Worm (Caenorhabditis elegans): ENCODE data around the gene W03C9.8.

The W03C9.8 gene

DNA sequence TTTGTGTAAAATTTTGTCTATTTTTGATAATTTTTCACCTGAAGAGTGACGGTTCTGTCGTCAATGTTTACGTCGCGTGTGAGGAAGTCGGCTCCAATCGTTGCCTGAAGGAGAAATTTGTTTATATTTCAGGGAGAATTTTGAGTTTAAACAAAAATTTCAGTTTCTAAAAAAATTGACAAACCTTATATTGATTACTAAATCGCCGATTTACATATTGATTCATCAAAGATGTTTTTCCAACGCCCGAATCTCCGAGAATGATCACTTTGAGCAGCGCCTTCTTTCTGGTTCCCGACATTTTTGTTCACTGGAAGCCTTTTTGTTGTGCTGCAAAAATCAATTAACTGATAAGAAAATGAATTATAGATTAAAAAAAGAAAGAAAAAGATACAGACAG is 18.0 kb downstream of the W03C9.8 start, which contains the start of gene rab-7 (continued):
- TF ChIP-seq pax-3 (tag; optimal IDR thresholded peaks at IDR 0.05) (no peak), egl-13 (tag; optimal IDR thresholded peaks at IDR 0.05) (no peak), nhr-76 (tag; optimal IDR thresholded peaks at IDR 0.05) (no peak), nhr-47 (tag; optimal IDR thresholded peaks at IDR 0.05) (peak; percentile 10), nhr-84 (tag; optimal IDR thresholded peaks at IDR 0.05) (no peak), C16A3.4 (tag; optimal IDR thresholded peaks at IDR 0.05) (no peak), hlh-17 (GFP tag; optimal IDR thresholded peaks at IDR 0.05; ENCODE audit: borderline replicate concordance) (no peak), nhr-28 (tag; optimal IDR thresholded peaks at IDR 0.05) (no peak), irx-1 (tag; optimal IDR thresholded peaks at IDR 0.05) (no peak), ceh-82 (tag; optimal IDR thresholded peaks at IDR 0.05) (no peak), xbp-1 (tag; optimal IDR thresholded peaks at IDR 0.05) (no peak), nhr-237 (tag; optimal IDR thresholded peaks at IDR 0.05) (no peak), dpl-1 (GFP tag; optimal IDR thresholded peaks at IDR 0.05) (no peak), hlh-4 (tag; optimal IDR thresholded peaks at IDR 0.05) (no peak), ama-1 (optimal IDR thresholded peaks at IDR 0.05) (peak; percentile 73), elt-2 (tag; optimal IDR thresholded peaks at IDR 0.05) (peak; percentile 54), sup-37 (GFP tag; optimal IDR thresholded peaks at IDR 0.05) (no peak), mep-1 (tag; optimal IDR thresholded peaks at IDR 0.05) (no peak), jun-1 (tag; optimal IDR thresholded peaks at IDR 0.05) (no peak), egl-27 (tag; optimal IDR thresholded peaks at IDR 0.05) (no peak), lsy-2 (tag; optimal IDR thresholded peaks at IDR 0.05) (peak in 1 of 2 experiments; percentile 2), snpc-4 (tag; optimal IDR thresholded peaks at IDR 0.05) (no peak), ceh-88 (GFP tag; IDR thresholded peaks at IDR 0.05) (no peak)

DNA sequence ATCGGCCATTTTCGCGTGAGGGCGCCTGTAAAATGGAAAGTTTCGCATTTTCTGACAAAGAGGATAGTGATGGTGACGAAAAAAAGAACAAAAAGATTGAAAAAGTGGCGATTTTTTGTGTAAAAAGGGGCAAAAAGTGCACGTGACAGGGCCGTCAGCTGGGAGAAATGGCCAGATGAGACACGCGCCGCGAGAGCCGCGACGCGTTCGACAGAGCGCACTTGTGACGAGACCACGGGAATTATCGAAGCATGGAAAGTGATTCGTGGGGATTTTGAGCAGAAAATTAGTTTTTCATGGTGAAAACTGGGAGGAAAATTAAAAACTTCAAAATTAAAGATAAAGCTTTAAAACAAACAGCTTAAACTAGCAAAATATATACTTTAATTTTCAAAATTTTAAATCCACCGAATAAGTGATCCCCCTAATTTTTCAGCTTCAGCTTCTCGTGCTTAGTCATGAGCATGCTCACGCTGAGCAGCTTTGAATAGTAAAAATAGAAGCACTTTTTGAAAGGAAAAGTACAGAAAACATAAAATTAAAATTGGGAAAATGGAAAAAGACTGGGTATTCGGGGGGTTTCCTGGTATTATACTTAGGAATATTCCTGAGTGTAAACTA is 19.1 kb downstream of the W03C9.8 start, which contains the start of gene W03C9.5:
TSS of gene W03C9.5 (minus strand) at position 38 of the 621 bp plus-strand sequence.
- TF ChIP-seq unc-130 (tag; optimal IDR thresholded peaks at IDR 0.05) (peak; percentile 87), aly-2 (tag; optimal IDR thresholded peaks at IDR 0.05) (peak; percentile 68), hpl-2 (GFP tag; optimal IDR thresholded peaks at IDR 0.05) (peak; percentile 82), lir-3 (tag; optimal IDR thresholded peaks at IDR 0.05; ENCODE audit: poor library complexity) (peak; percentile 94), ets-5 (GFP tag; IDR thresholded peaks at IDR 0.05) (no peak), lin-35 (GFP tag; optimal IDR thresholded peaks at IDR 0.05) (peak; percentile 89 to 94), nhr-47 (tag; optimal IDR thresholded peaks at IDR 0.05) (peak; percentile 96), unc-86 (tag; optimal IDR thresholded peaks at IDR 0.05) (peak; percentile 92), ztf-4 (tag; optimal IDR thresholded peaks at IDR 0.05) (peak; percentile 82), nhr-71 (tag; optimal IDR thresholded peaks at IDR 0.05) (peak; percentile 98), mab-9 (GFP tag; IDR thresholded peaks at IDR 0.05) (peak; percentile 76), ceh-88 (GFP tag; IDR thresholded peaks at IDR 0.05) (peak; percentile 93), pag-3 (tag; optimal IDR thresholded peaks at IDR 0.05; ENCODE audit: borderline replicate concordance, insufficient read depth) (peak; percentile 70), efl-1 (optimal IDR thresholded peaks at IDR 0.05) (peak; percentile 88 to 93), efl-1 (GFP tag; optimal IDR thresholded peaks at IDR 0.05 in 1 of 2) (peak; percentile 79 to 98), unc-62 (GFP tag; optimal IDR thresholded peaks at IDR 0.05) (no peak), unc-98 (GFP tag; IDR thresholded peaks at IDR 0.05) (peak; percentile 95), ceh-82 (tag; optimal IDR thresholded peaks at IDR 0.05) (peak; percentile 90 to 98 (median 91)), lin-15B (tag; optimal IDR thresholded peaks at IDR 0.05) (peak; percentile 97), nhr-28 (tag; optimal IDR thresholded peaks at IDR 0.05) (no peak), fkh-10 (GFP tag; optimal IDR thresholded peaks at IDR 0.05) (peak; percentile 58), Y116A8C.19 (tag; optimal IDR thresholded peaks at IDR 0.05; ENCODE audit: borderline replicate concordance) (no peak), sup-37 (GFP tag; optimal IDR thresholded peaks at IDR 0.05) (peak; percentile 61), swsn-7 (tag; optimal IDR thresholded peaks at IDR 0.05) (peak; percentile 92), grh-1 (GFP tag; IDR thresholded peaks at IDR 0.05) (peak; percentile 65), aha-1 (tag; optimal IDR thresholded peaks at IDR 0.05) (peak; percentile 17), irx-1 (tag; optimal IDR thresholded peaks at IDR 0.05) (peak; percentile 75), nhr-90 (tag; optimal IDR thresholded peaks at IDR 0.05; ENCODE audit: poor library complexity) (peak; percentile 94), nhr-85 (tag) (peak; percentile 89), vab-15 (tag; optimal IDR thresholded peaks at IDR 0.05) (peak; percentile 97), nhr-19 (GFP tag; conservative IDR thresholded peaks at IDR 0.05) (peak; percentile 93), xbp-1 (tag; optimal IDR thresholded peaks at IDR 0.05) (peak; percentile 89), ztf-11 (tag; optimal IDR thresholded peaks at IDR 0.05) (peak in 1 of 2 experiments; percentile 91), dpl-1 (GFP tag; optimal IDR thresholded peaks at IDR 0.05) (peak; percentile 84 to 85 (median 85)), snpc-4 (tag; optimal IDR thresholded peaks at IDR 0.05) (peak; percentile 82), zag-1 (tag; optimal IDR thresholded peaks at IDR 0.05) (peak; percentile 20)

All from whole organism, L1 larva.